Worm (Caenorhabditis elegans) whole organism, midembryonic: Measurements from ENCODE around the gene flr-4.

Source experiments
- T22C8.4 ChIP-seq: fragments of 200-800 bp; sonication (Bioruptor generic); IDR thresholded peaks from 2 replicates; pipeline ENCODE4 v1.3.6; 2022; ENCODE audit warnings: missing genetic modification characterization, missing compliant biosample characterization
- cog-1 ChIP-seq: sonication (generic microtip); optimal IDR thresholded peaks from 2 replicates; lab custom pipeline; 2016; ENCODE audit warnings: missing genetic modification characterization, missing compliant biosample characterization
- flt-1 ChIP-seq: fragments of 200-800 bp; sonication (Bioruptor generic); IDR thresholded peaks from 2 replicates; pipeline ENCODE4 v1.3.6; 2022; ENCODE audit warnings: missing genetic modification characterization, missing compliant biosample characterization
- klf-2 ChIP-seq: fragments of 200-800 bp; sonication (Bioruptor generic); conservative IDR thresholded peaks from 2 replicates; pipeline ENCODE4 v1.3.6; 2022; ENCODE audit warnings: missing genetic modification reagents, missing genetic modification characterization, missing compliant biosample characterization
- med-1 ChIP-seq: sonication (generic microtip); optimal IDR thresholded peaks from 2 replicates; lab custom pipeline; 2017; ENCODE audit warnings: missing genetic modification characterization, mild to moderate bottlenecking, missing compliant biosample characterization, antibody characterized with exemption, missing genetic modification reagents; ENCODE audit not compliant: insufficient read depth
- ztf-23 ChIP-seq: fragments of 200-800 bp; sonication (Bioruptor generic); IDR thresholded peaks from 2 replicates; pipeline ENCODE4 v1.3.6; 2022; ENCODE audit warnings: missing genetic modification reagents, missing genetic modification characterization, missing compliant biosample characterization
- ztf-29 ChIP-seq: fragments of 200-800 bp; sonication (Bioruptor generic); IDR thresholded peaks from 2 replicates; pipeline ENCODE4 v1.3.6; 2022; ENCODE audit warnings: missing genetic modification reagents, missing genetic modification characterization, missing compliant biosample characterization

DNA sequence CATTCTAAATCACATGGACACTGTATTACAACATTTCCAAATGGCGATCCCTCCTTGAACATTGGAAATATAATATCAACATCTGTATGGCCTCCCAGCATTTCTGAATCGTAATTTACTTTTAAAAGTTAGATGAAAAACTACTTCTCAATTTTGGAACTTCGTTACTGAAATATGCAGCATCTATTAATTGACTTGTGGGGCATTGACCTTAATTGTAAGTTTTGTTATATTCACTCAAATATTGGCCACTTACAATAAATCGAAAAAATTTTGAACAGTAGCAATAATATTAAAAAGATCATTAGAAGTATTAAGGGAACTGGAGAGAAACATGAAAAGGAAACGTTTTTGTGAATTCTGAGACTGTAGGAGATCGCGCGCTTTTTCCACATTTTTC, 20.0 kb upstream of the flr-4 start, which contains the start of gene mam-6:
- TF ChIP-seq cog-1 (tag; lab: Kevin White, UChicago) = no peak
- no peak for TF ChIP-seq T22C8.4 (GFP tag; lab: Robert Waterston, UW)
- TF ChIP-seq flt-1 (GFP tag; lab: Robert Waterston, UW) = no peak
- no peak for TF ChIP-seq med-1
- no peak for TF ChIP-seq ztf-23
- no peak for TF ChIP-seq klf-2 (GFP tag; lab: Robert Waterston, UW)
- no peak for TF ChIP-seq ztf-29
